Worm (Caenorhabditis elegans): ENCODE data around the gene K02A6.2.
A peak's percentile ranks its signal among the peaks of the same experiment; 100 is the strongest.

- no peak for TF ChIP-seq lin-13 (tag; optimal IDR thresholded peaks at IDR 0.05)
- no peak for TF ChIP-seq pha-4 (tag; optimal IDR thresholded peaks at IDR 0.05)
- TF ChIP-seq ces-1 (GFP tag; optimal IDR thresholded peaks at IDR 0.05): no peak
- TF ChIP-seq hlh-1 (tag; optimal IDR thresholded peaks at IDR 0.05): peak; percentile 51
- TF ChIP-seq cnd-1 (tag; optimal IDR thresholded peaks at IDR 0.05): peak; percentile 65
- TF ChIP-seq nhr-237 (tag; optimal IDR thresholded peaks at IDR 0.05): no peak
Measured at ce11 chrX:8273496-8273895, 48.7 kb upstream of the K02A6.2 start.

Data from whole organism, mixed stage, embryonic.